Worm (Caenorhabditis elegans): ENCODE measurements around the gene zhit-2.

- TF ChIP-seq ama-1 (optimal IDR thresholded peaks at IDR 0.05) (no peak), pag-3 (tag; optimal IDR thresholded peaks at IDR 0.05; ENCODE audit: borderline replicate concordance) (no peak), elt-2 (tag; optimal IDR thresholded peaks at IDR 0.05) (no peak), ceh-34 (tag; optimal IDR thresholded peaks at IDR 0.05) (no peak), nhr-11 (tag; optimal IDR thresholded peaks at IDR 0.05) (no peak), lin-11 (tag; optimal IDR thresholded peaks at IDR 0.05) (no peak)
Observed at ce11 chrIII:4208210-4208609, 36.0 kb downstream of the zhit-2 start.
